Fruit fly (Drosophila melanogaster) whole organism, embryonic: Measurements from ENCODE around the gene Rack1.
A peak's percentile ranks its signal among the peaks of the same experiment; 100 is the strongest.

ENCODE experiments used
- Antp ChIP-seq: fragments of 200-800 bp; sonication (Bioruptor generic); optimal IDR thresholded peaks from 3 replicates; lab custom pipeline; 2016; ENCODE audit warnings: missing biosample characterization, missing genetic modification characterization
- Atf6 ChIP-seq: fragments of 200-800 bp; sonication (Bioruptor generic); IDR thresholded peaks from 2 replicates; pipeline ENCODE4 v1.3.6; 2022; ENCODE audit warnings: missing biosample characterization, missing genetic modification characterization
- Awh ChIP-seq: fragments of 200-800 bp; sonication (Bioruptor generic); IDR thresholded peaks from 2 replicates; pipeline ENCODE4, ENCODE4 v1.3.6; 2022; ENCODE audit warnings: missing biosample characterization, missing genetic modification characterization
- CG10366 ChIP-seq: fragments of 200-800 bp; sonication (Bioruptor generic); IDR thresholded peaks from 2 replicates; pipeline ENCODE4 v1.3.6; 2022; ENCODE audit warnings: missing biosample characterization, missing genetic modification characterization
- CG10654 ChIP-seq: fragments of 200-800 bp; sonication (Bioruptor generic); optimal IDR thresholded peaks from 2 replicates; lab custom pipeline; 2016; ENCODE audit warnings: missing biosample characterization, missing genetic modification characterization
- CG12236 ChIP-seq: fragments of 200-800 bp; sonication (Bioruptor generic); optimal IDR thresholded peaks from 2 replicates; lab custom pipeline; 2016; ENCODE audit warnings: missing biosample characterization, missing genetic modification characterization
- CG12769 ChIP-seq: fragments of 200-800 bp; sonication (Bioruptor generic); optimal IDR thresholded peaks from 2 replicates; lab custom pipeline; 2019; ENCODE audit warnings: missing biosample characterization, mild to moderate bottlenecking, missing genetic modification characterization, moderate library complexity
- CG15514 ChIP-seq: fragments of 200-800 bp; sonication (Bioruptor generic); optimal IDR thresholded peaks from 3 replicates; lab custom pipeline; 2017; ENCODE audit warnings: missing biosample characterization, missing genetic modification characterization, mild to moderate bottlenecking, moderate library complexity, missing genetic modification reagents
- CG17802 ChIP-seq: fragments of 200-800 bp; sonication (Bioruptor generic); optimal IDR thresholded peaks from 2 replicates; lab custom pipeline; 2018; ENCODE audit warnings: missing biosample characterization, mild to moderate bottlenecking, missing genetic modification characterization, moderate library complexity
- CG17829 ChIP-seq: fragments of 200-800 bp; optimal IDR thresholded peaks from 2 replicates; lab custom pipeline; 2019; ENCODE audit warnings: missing biosample characterization, mild to moderate bottlenecking, missing genetic modification characterization, moderate library complexity
- CG2120 ChIP-seq: fragments of 200-800 bp; sonication (Bioruptor generic); optimal IDR thresholded peaks from 3 replicates; lab custom pipeline; 2016; ENCODE audit warnings: missing biosample characterization, missing genetic modification characterization
- CG3065 ChIP-seq: fragments of 200-800 bp; sonication (Bioruptor generic); optimal IDR thresholded peaks from 2 replicates; lab custom pipeline; 2016; ENCODE audit warnings: missing biosample characterization, missing genetic modification characterization
- CG31365 ChIP-seq: fragments of 200-800 bp; sonication (Bioruptor generic); optimal IDR thresholded peaks from 2 replicates; lab custom pipeline; 2018; ENCODE audit warnings: missing biosample characterization, mild to moderate bottlenecking, missing genetic modification characterization
- CG33213 ChIP-seq: fragments of 200-800 bp; sonication (Bioruptor generic); optimal IDR thresholded peaks from 3 replicates; lab custom pipeline; 2016; ENCODE audit warnings: missing biosample characterization, missing genetic modification characterization
- CG4820 ChIP-seq: fragments of 200-800 bp; sonication (Bioruptor generic); optimal IDR thresholded peaks from 3 replicates; lab custom pipeline; 2016; ENCODE audit warnings: missing biosample characterization, missing genetic modification characterization
- CG5953 ChIP-seq: fragments of 200-800 bp; sonication (Bioruptor generic); IDR thresholded peaks from 2 replicates; pipeline ENCODE4 v1.3.6; 2022; ENCODE audit warnings: missing biosample characterization, missing genetic modification characterization
- CG7271 ChIP-seq: fragments of 200-800 bp; sonication (Bioruptor generic); optimal IDR thresholded peaks from 2 replicates; lab custom pipeline; 2018; ENCODE audit warnings: missing biosample characterization, mild to moderate bottlenecking, missing genetic modification characterization, moderate library complexity
- CG7556 ChIP-seq: fragments of 200-800 bp; sonication (Bioruptor generic); optimal IDR thresholded peaks from 2 replicates; lab custom pipeline; 2017; ENCODE audit warnings: missing biosample characterization, mild to moderate bottlenecking, missing genetic modification characterization
- CG8290 ChIP-seq, 3 experiments: fragments of 200-800 bp; sonication (Bioruptor generic); optimal IDR thresholded peaks; 2 replicates each; lab custom pipeline; 2016 to 2019; ENCODE audit warnings: missing biosample characterization in 3 of 3, missing genetic modification characterization in 3 of 3, mild to moderate bottlenecking in 2 of 3, moderate library complexity in 1 of 3
- CG9817 ChIP-seq: fragments of 200-800 bp; sonication (Bioruptor generic); optimal IDR thresholded peaks from 2 replicates; lab custom pipeline; 2018; ENCODE audit warnings: missing biosample characterization, mild to moderate bottlenecking, missing genetic modification characterization, moderate library complexity
- Dll ChIP-seq: fragments of 200-800 bp; sonication (Bioruptor generic); IDR thresholded peaks from 4 replicates; pipeline ENCODE4 v1.3.6; 2022; ENCODE audit warnings: missing biosample characterization, missing genetic modification characterization; ENCODE audit not compliant: partially characterized antibody
- Doc3 ChIP-seq: fragments of 200-800 bp; sonication (Bioruptor generic); IDR thresholded peaks from 3 replicates; pipeline ENCODE4 v1.3.6; 2022; ENCODE audit warnings: missing biosample characterization, missing genetic modification characterization; ENCODE audit not compliant: partially characterized antibody
- Mad ChIP-seq: fragments of 200-800 bp; sonication (Bioruptor generic); optimal IDR thresholded peaks from 2 replicates; lab custom pipeline; 2016; ENCODE audit warnings: missing biosample characterization, missing genetic modification characterization
- NFAT ChIP-seq: fragments of 200-800 bp; sonication (Bioruptor generic); IDR thresholded peaks from 2 replicates; pipeline ENCODE4 v1.3.6; 2022; ENCODE audit warnings: missing biosample characterization, missing genetic modification characterization
- NK7.1 ChIP-seq: fragments of 200-800 bp; sonication (Bioruptor generic); optimal IDR thresholded peaks from 3 replicates; lab custom pipeline; 2016; ENCODE audit warnings: missing biosample characterization, missing genetic modification characterization
- NfI ChIP-seq: fragments of 200-800 bp; sonication (Bioruptor generic); optimal IDR thresholded peaks from 3 replicates; lab custom pipeline; 2018; ENCODE audit warnings: missing biosample characterization, mild to moderate bottlenecking, missing genetic modification characterization, moderate library complexity
- Poxn ChIP-seq: fragments of 200-800 bp; sonication (Bioruptor generic); IDR thresholded peaks from 2 replicates; pipeline ENCODE4 v1.3.6; 2022; ENCODE audit warnings: missing biosample characterization, missing genetic modification characterization
- Rfx ChIP-seq: fragments of 200-800 bp; sonication (Bioruptor generic); IDR thresholded peaks from 2 replicates; pipeline ENCODE4 v1.3.6; 2022; ENCODE audit warnings: missing biosample characterization, missing genetic modification characterization
- Sox102F ChIP-seq: fragments of 200-800 bp; sonication (Bioruptor generic); optimal IDR thresholded peaks from 2 replicates; lab custom pipeline; 2018; ENCODE audit warnings: missing biosample characterization, mild to moderate bottlenecking, missing genetic modification characterization, moderate library complexity
- Sry-β ChIP-seq: fragments of 200-800 bp; sonication (Bioruptor generic); optimal IDR thresholded peaks from 2 replicates; lab custom pipeline; 2018; ENCODE audit warnings: missing biosample characterization, mild to moderate bottlenecking, missing genetic modification characterization, moderate library complexity
- Stat92E ChIP-seq, 3 experiments: fragments of >200 bp in 2 of 3; fragments of 200-800 bp in 1 of 3; sonication (Bioruptor generic) in 1 of 3; optimal IDR thresholded peaks; 2 replicates each; lab custom pipeline; 2017 to 2019; ENCODE audit warnings: missing biosample characterization in 3 of 3, missing genetic modification characterization in 3 of 3, mild to moderate bottlenecking in 1 of 3, moderate library complexity in 1 of 3
- aop ChIP-seq: fragments of 200-800 bp; sonication (Bioruptor generic); IDR thresholded peaks from 2 replicates; pipeline ENCODE4 v1.3.6; 2022; ENCODE audit warnings: missing biosample characterization, missing genetic modification characterization
- btn ChIP-seq: fragments of 200-800 bp; sonication (Bioruptor generic); optimal IDR thresholded peaks from 2 replicates; lab custom pipeline; 2016; ENCODE audit warnings: missing biosample characterization, missing genetic modification characterization
- ci ChIP-seq: fragments of 200-800 bp; sonication (Bioruptor generic); IDR thresholded peaks from 3 replicates; pipeline ENCODE4 v1.3.6; 2022; ENCODE audit warnings: missing biosample characterization, missing genetic modification characterization
- dan ChIP-seq: fragments of 200-800 bp; sonication (Bioruptor generic); IDR thresholded peaks from 2 replicates; pipeline ENCODE4 v1.3.6; 2022; ENCODE audit warnings: missing biosample characterization, missing genetic modification characterization
- eve ChIP-seq, 2 experiments: fragments of >200 bp; optimal IDR thresholded peaks; 2 replicates each; lab custom pipeline; 2017; ENCODE audit warnings: missing biosample characterization in 2 of 2, missing genetic modification characterization in 2 of 2
- eyg ChIP-seq: fragments of 200-800 bp; sonication (Bioruptor generic); optimal IDR thresholded peaks from 3 replicates; lab custom pipeline; 2016; ENCODE audit warnings: missing biosample characterization, missing genetic modification characterization
- h ChIP-seq: fragments of >200 bp; optimal IDR thresholded peaks from 2 replicates; lab custom pipeline; 2017
- ind ChIP-seq: fragments of 200-800 bp; sonication (Bioruptor generic); optimal IDR thresholded peaks from 3 replicates; lab custom pipeline; 2016; ENCODE audit warnings: missing biosample characterization, missing genetic modification characterization
- ken ChIP-seq: fragments of 200-800 bp; sonication (Bioruptor generic); IDR thresholded peaks from 3 replicates; pipeline ENCODE4 v1.3.6; 2022; ENCODE audit warnings: missing biosample characterization, missing genetic modification characterization
- maf-S ChIP-seq: fragments of 200-800 bp; sonication (Bioruptor generic); optimal IDR thresholded peaks from 2 replicates; lab custom pipeline; 2016; ENCODE audit warnings: missing biosample characterization, missing genetic modification characterization
- mld ChIP-seq: fragments of 200-800 bp; sonication (Bioruptor generic); IDR thresholded peaks from 3 replicates; pipeline ENCODE4 v1.3.6; 2022; ENCODE audit warnings: missing biosample characterization, missing genetic modification characterization; ENCODE audit not compliant: partially characterized antibody
- nom ChIP-seq: fragments of 200-800 bp; sonication (Bioruptor generic); optimal IDR thresholded peaks from 2 replicates; lab custom pipeline; 2017; ENCODE audit warnings: missing biosample characterization, missing genetic modification characterization, mild to moderate bottlenecking, moderate library complexity, missing genetic modification reagents
- odd ChIP-seq: fragments of 200-800 bp; sonication (Bioruptor generic); optimal IDR thresholded peaks from 2 replicates; lab custom pipeline; 2017; ENCODE audit warnings: missing biosample characterization, mild to moderate bottlenecking, missing genetic modification characterization
- org-1 ChIP-seq: fragments of 200-800 bp; sonication (Bioruptor generic); optimal IDR thresholded peaks from 2 replicates; lab custom pipeline; 2017; ENCODE audit warnings: missing biosample characterization, missing genetic modification characterization
- scrt ChIP-seq: fragments of 200-800 bp; sonication (Bioruptor generic); optimal IDR thresholded peaks from 2 replicates; lab custom pipeline; 2018; ENCODE audit warnings: missing biosample characterization, mild to moderate bottlenecking, missing genetic modification characterization, moderate library complexity
- shn ChIP-seq: fragments of 200-800 bp; sonication (Bioruptor generic); optimal IDR thresholded peaks from 3 replicates; lab custom pipeline; 2016; ENCODE audit warnings: missing biosample characterization, missing genetic modification characterization
- slbo ChIP-seq: fragments of 200-800 bp; sonication (Bioruptor generic); IDR thresholded peaks from 2 replicates; pipeline ENCODE4 v1.3.6; 2022; ENCODE audit warnings: missing biosample characterization, missing genetic modification characterization
- tap ChIP-seq: fragments of 200-800 bp; optimal IDR thresholded peaks from 3 replicates; lab custom pipeline; 2019; ENCODE audit warnings: missing biosample characterization, mild to moderate bottlenecking, missing genetic modification characterization, moderate library complexity
- wor ChIP-seq: fragments of 200-800 bp; sonication (Bioruptor generic); IDR thresholded peaks from 2 replicates; pipeline ENCODE4 v1.3.6; 2022; ENCODE audit warnings: missing biosample characterization, missing genetic modification characterization
- zfh1 ChIP-seq: fragments of 200-800 bp; sonication (Bioruptor generic); IDR thresholded peaks from 3 replicates; pipeline ENCODE4 v1.3.6; 2022; ENCODE audit warnings: missing biosample characterization, missing genetic modification characterization

The Rack1 gene

dm6 chr2L:7809699-7810088, 17.4 kb downstream of the Rack1 start (continued):
- TF ChIP-seq ken (no peak), ci (GFP tag; lab: Robert Waterston, UW) (peak; percentile 60; the same call in 1 of the 3 replicates), CG2120 (GFP tag; lab: Kevin White, UChicago) (peak; percentile 29), CG33213 (GFP tag; lab: Kevin White, UChicago) (no peak), scrt (GFP tag; lab: Kevin White, UChicago) (no peak), CG12769 (peak; percentile 97), zfh1 (GFP tag; lab: Robert Waterston, UW) (no peak), CG10366 (no peak), ind (GFP tag; lab: Kevin White, UChicago) (no peak), org-1 (GFP tag; lab: Kevin White, UChicago) (no peak), CG4820 (no peak), eyg (GFP tag; lab: Kevin White, UChicago) (peak; percentile 39), Sox102F (GFP tag; lab: Kevin White, UChicago) (no peak), CG31365 (tag; lab: Kevin White, UChicago) (no peak), CG10654 (GFP tag; lab: Kevin White, UChicago) (no peak), slbo (GFP tag; lab: Robert Waterston, UW) (0 out of 2 replicates have a peak, but pooled peaks have one; percentile 10), shn (no peak), aop (GFP tag; lab: Robert Waterston, UW) (no peak), mld (GFP tag; lab: Robert Waterston, UW) (no peak), Stat92E (GFP tag; optimal IDR thresholded peaks at IDR 0.05; lab: Kevin White, UChicago) (no peak), nom (GFP tag; lab: Kevin White, UChicago) (peak; percentile 56), maf-S (GFP tag; lab: Kevin White, UChicago) (no peak), eve (GFP tag; optimal IDR thresholded peaks at IDR 0.05; lab: Kevin White, UChicago) (no peak), dan (GFP tag; lab: Robert Waterston, UW) (no peak), NK7.1 (GFP tag; lab: Kevin White, UChicago) (no peak), Sry-β (GFP tag; lab: Kevin White, UChicago) (no peak), btn (GFP tag; lab: Kevin White, UChicago) (no peak), odd (GFP tag; lab: Kevin White, UChicago) (no peak), CG12236 (GFP tag; lab: Kevin White, UChicago) (no peak), CG7556 (GFP tag; lab: Kevin White, UChicago) (no peak), Antp (GFP tag; lab: Kevin White, UChicago) (no peak), Atf6 (GFP tag; lab: Robert Waterston, UW) (peak; percentile 58; the same call in 1 of the 2 replicates), CG9817 (tag; lab: Kevin White, UChicago) (peak; percentile 7), CG5953 (GFP tag; lab: Robert Waterston, UW) (no peak), CG17829 (no peak), h (lab: Kevin White, UChicago) (no peak), Dll (GFP tag; lab: Robert Waterston, UW) (peak; percentile 34; the same call in 1 of the 4 replicates), NFAT (peak; percentile 4; the same call in 1 of the 2 replicates), CG15514 (GFP tag; lab: Kevin White, UChicago) (peak; percentile 31), tap (tag; lab: Kevin White, UChicago) (peak; percentile 20), Poxn (GFP tag; lab: Robert Waterston, UW) (no peak), Mad (GFP tag; lab: Kevin White, UChicago) (no peak), CG7271 (no peak), CG17802 (no peak), Doc3 (no peak), Rfx (GFP tag; lab: Robert Waterston, UW) (peak; percentile 45; the same call in 1 of the 2 replicates), Awh (GFP tag; lab: Robert Waterston, UW) (no peak), wor (GFP tag; lab: Robert Waterston, UW) (no peak), CG3065 (GFP tag; lab: Kevin White, UChicago) (no peak), CG8290 (GFP tag; optimal IDR thresholded peaks at IDR 0.05; lab: Kevin White, UChicago) (no peak), CG8290 (tag; optimal IDR thresholded peaks at IDR 0.05; lab: Kevin White, UChicago) (peak in 1 of 2 experiments; percentile 49), NfI (GFP tag; lab: Kevin White, UChicago) (no peak)
